Fruit fly (Drosophila melanogaster) Kc167 (cell line): ENCODE measurements around the gene Pdp1.

ENCODE experiments used
- Myc ChIP-seq: fragments of >200 bp; optimal IDR thresholded peaks from 2 replicates; lab custom pipeline; 2017; ENCODE audit warnings: missing external identifiers
- Sin3A ChIP-seq: fragments of >200 bp; optimal IDR thresholded peaks from 2 replicates; lab custom pipeline; 2018; ENCODE audit warnings: missing external identifiers
- h ChIP-seq: fragments of >200 bp; optimal IDR thresholded peaks from 3 replicates; lab custom pipeline; 2018; ENCODE audit warnings: missing external identifiers
- insv ChIP-seq: fragments of >200 bp; optimal IDR thresholded peaks from 3 replicates; lab custom pipeline; 2018; ENCODE audit warnings: missing external identifiers
- psq ChIP-seq: fragments of >200 bp; optimal IDR thresholded peaks from 2 replicates; lab custom pipeline; 2017; ENCODE audit warnings: missing external identifiers
- ttk ChIP-seq: sonication (Bioruptor generic); optimal IDR thresholded peaks from 2 replicates; lab custom pipeline; 2017; ENCODE audit warnings: missing external identifiers

dm6 chr3L:7836633-7837394 lies 30.4 kb downstream of the Pdp1 start:
- no peak for TF ChIP-seq h (lab: Kevin White, UChicago)
- no peak for TF ChIP-seq Sin3A (lab: Kevin White, UChicago)
- TF ChIP-seq Myc (lab: Kevin White, UChicago), result no peak
- no peak for TF ChIP-seq ttk (lab: Kevin White, UChicago)
- no peak for TF ChIP-seq insv (lab: Kevin White, UChicago)
- TF ChIP-seq psq (lab: Kevin White, UChicago), result no peak
